Worm (Caenorhabditis elegans): ENCODE results near the gene tgt-1.

DNA sequence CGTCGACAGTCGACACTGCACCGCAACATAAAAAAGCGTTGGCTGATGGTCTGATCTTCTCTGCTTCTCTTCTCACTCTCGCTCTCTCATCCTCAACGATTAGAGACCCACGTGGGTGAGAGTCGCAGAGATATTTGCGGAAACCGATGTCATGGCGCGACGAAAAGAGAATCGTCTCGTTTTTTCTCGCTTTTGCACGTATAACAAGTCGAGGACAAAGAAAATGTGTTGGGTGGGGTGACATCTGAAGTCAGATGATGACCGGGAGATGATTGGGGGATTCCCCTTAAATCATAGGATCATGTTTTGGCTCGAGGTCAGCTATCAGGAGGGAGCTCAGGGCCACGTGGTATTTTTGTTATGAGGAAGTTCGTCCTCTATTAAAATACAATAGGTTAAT is 3.2 kb downstream of the tgt-1 start:
- no peak for TF ChIP-seq dao-5 (tag; optimal IDR thresholded peaks at IDR 0.05)
- no peak for TF ChIP-seq him-1 (tag; optimal IDR thresholded peaks at IDR 0.05)
- TF ChIP-seq W03F9.2 (tag; optimal IDR thresholded peaks at IDR 0.05): no peak
